Worm (Caenorhabditis elegans): Measurements from ENCODE around the gene abu-8.

DNA sequence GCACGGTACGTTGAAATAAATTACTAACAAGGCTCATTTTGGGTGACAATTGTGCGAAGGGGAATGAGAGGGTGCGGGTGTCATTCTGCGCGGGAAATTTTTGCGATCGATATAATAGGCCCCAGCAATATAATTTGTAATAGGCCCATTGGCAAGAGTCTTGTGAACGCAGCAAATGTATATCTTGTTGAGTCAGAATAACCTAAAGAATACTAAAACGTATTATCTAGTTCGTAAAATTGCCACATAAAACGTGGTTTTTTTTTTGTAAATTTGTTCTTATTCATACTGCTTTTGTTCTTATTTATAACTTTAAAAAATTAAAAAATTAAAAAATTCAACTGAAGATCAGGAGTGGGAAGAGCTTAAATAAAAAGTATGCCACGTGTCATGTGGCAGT lies 45.0 kb upstream of the abu-8 start, which contains the start of gene C52A10.3:
- TF ChIP-seq flt-1 (GFP tag; IDR thresholded peaks at IDR 0.05) (no peak), ama-1 (optimal IDR thresholded peaks at IDR 0.05) (no peak), hnd-1 (tag; optimal IDR thresholded peaks at IDR 0.05) (no peak)

Data from whole organism, early embryonic.